ENCODE assay signal across 4 worm cellular contexts in genomic region chrX:3114306-3115133, ce11.
A peak's percentile ranks its signal among the peaks of the same experiment; 100 is the strongest.
TF ChIP-seq lines count a peak whose summit lies in the region.

TSS of gene gpd-2 (minus strand) at chrX:3114689.

TF ChIP-seq in whole organism, L1 larva, 84 proteins besides CTCF, POLR2A, EP300 and RAD21 (continued from another document and continues in another):
- TF ChIP-seq lin-35 (GFP tag; optimal IDR thresholded peaks at IDR 0.05; lab: Kevin White, UChicago) (no peak), elt-3 (tag; optimal IDR thresholded peaks at IDR 0.05; lab: Kevin White, UChicago) (no peak), nhr-28 (tag; optimal IDR thresholded peaks at IDR 0.05; lab: Kevin White, UChicago) (no peak), fkh-4 (tag; optimal IDR thresholded peaks at IDR 0.05; lab: Kevin White, UChicago; ENCODE audit: borderline replicate concordance) (no peak), ces-1 (GFP tag; optimal IDR thresholded peaks at IDR 0.05; lab: Kevin White, UChicago) (no peak), mef-2 (tag; optimal IDR thresholded peaks at IDR 0.05; lab: Kevin White, UChicago) (no peak), ceh-8 (GFP tag; optimal IDR thresholded peaks at IDR 0.05; lab: Kevin White, UChicago) (no peak), lir-3 (tag; optimal IDR thresholded peaks at IDR 0.05; lab: Kevin White, UChicago; ENCODE audit: poor library complexity) (no peak), lin-39 (tag; optimal IDR thresholded peaks at IDR 0.05; lab: Kevin White, UChicago) (no peak), aly-2 (tag; optimal IDR thresholded peaks at IDR 0.05; lab: Kevin White, UChicago) (no peak), nhr-84 (tag; optimal IDR thresholded peaks at IDR 0.05; lab: Kevin White, UChicago) (no peak), blmp-1 (tag; optimal IDR thresholded peaks at IDR 0.05; lab: Kevin White, UChicago) (peak; percentile 14), mdl-1 (tag; optimal IDR thresholded peaks at IDR 0.05; lab: Kevin White, UChicago) (no peak), unc-98 (GFP tag; IDR thresholded peaks at IDR 0.05; lab: Robert Waterston, UW) (no peak), isw-1 (GFP tag; IDR thresholded peaks at IDR 0.05; lab: Robert Waterston, UW) (no peak), rnt-1 (tag; optimal IDR thresholded peaks at IDR 0.05; lab: Kevin White, UChicago) (no peak), nhr-20 (tag; optimal IDR thresholded peaks at IDR 0.05; lab: Kevin White, UChicago) (no peak), tlp-1 (tag; optimal IDR thresholded peaks at IDR 0.05; lab: Kevin White, UChicago) (no peak), nhr-71 (tag; optimal IDR thresholded peaks at IDR 0.05; lab: Kevin White, UChicago) (no peak), nhr-19 (GFP tag; conservative IDR thresholded peaks at IDR 0.05; lab: Robert Waterston, UW) (no peak), nhr-90 (tag; optimal IDR thresholded peaks at IDR 0.05; lab: Kevin White, UChicago; ENCODE audit: poor library complexity) (no peak), snpc-4 (tag; optimal IDR thresholded peaks at IDR 0.05; lab: Kevin White, UChicago) (no peak), zip-4 (GFP tag; optimal IDR thresholded peaks at IDR 0.05; lab: Kevin White, UChicago) (no peak), lin-14 (GFP tag; optimal IDR thresholded peaks at IDR 0.05; lab: Kevin White, UChicago) (no peak), aha-1 (tag; optimal IDR thresholded peaks at IDR 0.05; lab: Kevin White, UChicago) (no peak), dpl-1 (GFP tag; optimal IDR thresholded peaks at IDR 0.05; lab: Kevin White, UChicago) (no peak), C34B4.2 (tag; optimal IDR thresholded peaks at IDR 0.05; lab: Kevin White, UChicago) (no peak), dsc-1 (tag; optimal IDR thresholded peaks at IDR 0.05; lab: Kevin White, UChicago) (no peak), vab-15 (tag; optimal IDR thresholded peaks at IDR 0.05; lab: Kevin White, UChicago) (no peak), sox-4 (tag; optimal IDR thresholded peaks at IDR 0.05; lab: Kevin White, UChicago) (no peak), ztf-11 (tag; optimal IDR thresholded peaks at IDR 0.05; lab: Kevin White, UChicago) (no peak), mep-1 (tag; optimal IDR thresholded peaks at IDR 0.05; lab: Kevin White, UChicago) (peak; percentile 44), nhr-76 (tag; optimal IDR thresholded peaks at IDR 0.05; lab: Kevin White, UChicago) (no peak), ceh-88 (GFP tag; IDR thresholded peaks at IDR 0.05; lab: Robert Waterston, UW) (no peak), pqm-1 (tag; optimal IDR thresholded peaks at IDR 0.05; lab: Kevin White, UChicago) (no peak)

TF ChIP-seq in whole organism, L2 larva, 48 proteins besides CTCF, POLR2A, EP300 and RAD21 (continued from another document):
- TF ChIP-seq R02D3.7 (tag; optimal IDR thresholded peaks at IDR 0.05; lab: Kevin White, UChicago) (no peak), peb-1 (tag; optimal IDR thresholded peaks at IDR 0.05; lab: Kevin White, UChicago) (no peak), lsy-2 (tag; optimal IDR thresholded peaks at IDR 0.05; lab: Kevin White, UChicago) (peak in 1 of 2 experiments; percentile 37), alr-1 (tag; optimal IDR thresholded peaks at IDR 0.05; lab: Kevin White, UChicago) (no peak), nhr-21 (tag; optimal IDR thresholded peaks at IDR 0.05; lab: Kevin White, UChicago) (no peak), nhr-77 (tag; optimal IDR thresholded peaks at IDR 0.05; lab: Kevin White, UChicago) (no peak), lin-13 (GFP tag; optimal IDR thresholded peaks at IDR 0.05; lab: Kevin White, UChicago) (peak; percentile 18), mdl-1 (tag; optimal IDR thresholded peaks at IDR 0.05; lab: Kevin White, UChicago) (no peak), ztf-11 (tag; optimal IDR thresholded peaks at IDR 0.05; lab: Kevin White, UChicago) (no peak), nhr-237 (tag; optimal IDR thresholded peaks at IDR 0.05; lab: Kevin White, UChicago) (no peak), Y55F3AM.14 (GFP tag; optimal IDR thresholded peaks at IDR 0.05; lab: Kevin White, UChicago) (no peak), mbf-1 (tag; optimal IDR thresholded peaks at IDR 0.05; lab: Kevin White, UChicago) (no peak), nhr-11 (tag; optimal IDR thresholded peaks at IDR 0.05; lab: Kevin White, UChicago) (no peak), sma-9 (GFP tag; optimal IDR thresholded peaks at IDR 0.05; lab: Kevin White, UChicago) (peak; percentile 3), sma-9 (tag; optimal IDR thresholded peaks at IDR 0.05; lab: Kevin White, UChicago) (no peak), C34F6.9 (tag; optimal IDR thresholded peaks at IDR 0.05; lab: Kevin White, UChicago) (peak; percentile 38), nhr-25 (tag; optimal IDR thresholded peaks at IDR 0.05; lab: Kevin White, UChicago) (no peak), egl-27 (tag; optimal IDR thresholded peaks at IDR 0.05; lab: Kevin White, UChicago) (no peak), sma-3 (GFP tag; optimal IDR thresholded peaks at IDR 0.05; lab: Kevin White, UChicago) (no peak), crh-2 (tag; optimal IDR thresholded peaks at IDR 0.05; lab: Kevin White, UChicago) (no peak), aly-2 (tag; optimal IDR thresholded peaks at IDR 0.05; lab: Kevin White, UChicago) (no peak), gmeb-1 (tag; optimal IDR thresholded peaks at IDR 0.05; lab: Kevin White, UChicago) (no peak), dmd-4 (tag; optimal IDR thresholded peaks at IDR 0.05; lab: Kevin White, UChicago) (no peak), skn-1 (tag; optimal IDR thresholded peaks at IDR 0.05; lab: Kevin White, UChicago) (no peak), unc-62 (GFP tag; optimal IDR thresholded peaks at IDR 0.05; lab: Kevin White, UChicago) (no peak), elt-1 (tag; optimal IDR thresholded peaks at IDR 0.05; lab: Kevin White, UChicago) (no peak), lin-39 (tag; optimal IDR thresholded peaks at IDR 0.05; lab: Kevin White, UChicago) (no peak), zag-1 (tag; optimal IDR thresholded peaks at IDR 0.05; lab: Kevin White, UChicago) (no peak), unc-39 (tag; optimal IDR thresholded peaks at IDR 0.05; lab: Kevin White, UChicago) (no peak)

TF ChIP-seq in whole organism, L3 larva, 47 proteins besides CTCF, POLR2A, EP300 and RAD21 (continued from another document):
- TF ChIP-seq zag-1 (tag; optimal IDR thresholded peaks at IDR 0.05; lab: Kevin White, UChicago) (peak; percentile 22), ceh-16 (tag; optimal IDR thresholded peaks at IDR 0.05; lab: Kevin White, UChicago) (no peak), tbx-2 (tag; optimal IDR thresholded peaks at IDR 0.05; lab: Kevin White, UChicago) (no peak)

TF ChIP-seq in whole organism, L4 larva, 104 proteins besides CTCF, POLR2A, EP300 and RAD21 (continued from another document):
- 0 out of 2 replicates have a peak, but pooled peaks have one; percentile 22 for TF ChIP-seq snpc-1.2 (GFP tag; IDR thresholded peaks at IDR 0.05; lab: Robert Waterston, UW)
- peak; percentile 60 for TF ChIP-seq nhr-25 (tag; optimal IDR thresholded peaks at IDR 0.05; lab: Kevin White, UChicago; ENCODE audit: borderline replicate concordance, insufficient read depth)
- no peak for TF ChIP-seq hmg-1.1 (GFP tag; IDR thresholded peaks at IDR 0.05; lab: Robert Waterston, UW)
- TF ChIP-seq dmd-6 (GFP tag; IDR thresholded peaks at IDR 0.05; lab: Robert Waterston, UW), result 0 out of 2 replicates have a peak, but pooled peaks have one; percentile 6
- no peak for TF ChIP-seq F26F4.8 (GFP tag; conservative IDR thresholded peaks at IDR 0.05; lab: Robert Waterston, UW)
- TF ChIP-seq aha-1 (tag; lab: Kevin White, UChicago), result peak; percentile 93
- 0 out of 2 replicates have a peak, but pooled peaks have one; percentile 6 for TF ChIP-seq vab-7 (GFP tag; IDR thresholded peaks at IDR 0.05; lab: Robert Waterston, UW)
- TF ChIP-seq D1046.2 (GFP tag; IDR thresholded peaks at IDR 0.05; lab: Robert Waterston, UW), result 0 out of 2 replicates have a peak, but pooled peaks have one; percentile 46
- TF ChIP-seq ceh-20 (GFP tag; IDR thresholded peaks at IDR 0.05; lab: Robert Waterston, UW), result no peak
- TF ChIP-seq mdt-29 (GFP tag; IDR thresholded peaks at IDR 0.05; lab: Robert Waterston, UW), result peak; percentile 74
- peak; percentile 81; the same call in 1 of the 2 replicates for TF ChIP-seq zfp-3 (GFP tag; conservative IDR thresholded peaks at IDR 0.05; lab: Robert Waterston, UW)
- TF ChIP-seq Y105C5A.15 (GFP tag; IDR thresholded peaks at IDR 0.05; lab: Robert Waterston, UW), result 0 out of 2 replicates have a peak, but pooled peaks have one; percentile 17
- TF ChIP-seq tag-97 (GFP tag; IDR thresholded peaks at IDR 0.05; lab: Robert Waterston, UW), result no peak
- TF ChIP-seq R02D3.7 (tag; optimal IDR thresholded peaks at IDR 0.05; lab: Kevin White, UChicago), result no peak
- peak; percentile 49; the same call in 1 of the 2 replicates for TF ChIP-seq lim-7 (GFP tag; IDR thresholded peaks at IDR 0.05; lab: Robert Waterston, UW)
- TF ChIP-seq ZK337.2 (GFP tag; IDR thresholded peaks at IDR 0.05; lab: Robert Waterston, UW), result no peak
- peak; percentile 41 for TF ChIP-seq nhr-6 (tag; optimal IDR thresholded peaks at IDR 0.05; lab: Kevin White, UChicago)
- TF ChIP-seq pha-4 (GFP tag; IDR thresholded peaks at IDR 0.05; lab: Robert Waterston, UW), result 0 out of 2 replicates have a peak, but pooled peaks have one; percentile 15
- TF ChIP-seq pha-4 (tag; optimal IDR thresholded peaks at IDR 0.05; lab: Kevin White, UChicago), result no peak
- no peak for TF ChIP-seq spr-3 (GFP tag; optimal IDR thresholded peaks at IDR 0.05; lab: Kevin White, UChicago)
- no peak for TF ChIP-seq lin-15B (tag; optimal IDR thresholded peaks at IDR 0.05; lab: Kevin White, UChicago)
- no peak for TF ChIP-seq php-3 (GFP tag; IDR thresholded peaks at IDR 0.05; lab: Robert Waterston, UW)
- TF ChIP-seq tra-1 (GFP tag; IDR thresholded peaks at IDR 0.05; lab: Robert Waterston, UW), result no peak
- TF ChIP-seq dmd-8 (GFP tag; IDR thresholded peaks at IDR 0.05; lab: Robert Waterston, UW), result no peak
- TF ChIP-seq egl-43 (GFP tag; IDR thresholded peaks at IDR 0.05; lab: Robert Waterston, UW), result peak; percentile 45; the same call in 1 of the 2 replicates
- TF ChIP-seq nhr-28 (tag; optimal IDR thresholded peaks at IDR 0.05; lab: Kevin White, UChicago), result no peak
- TF ChIP-seq nhr-237 (tag; optimal IDR thresholded peaks at IDR 0.05; lab: Kevin White, UChicago), result no peak
- TF ChIP-seq hif-1 (tag; optimal IDR thresholded peaks at IDR 0.05; lab: Kevin White, UChicago), result no peak
- no peak for TF ChIP-seq nhr-77 (tag; optimal IDR thresholded peaks at IDR 0.05; lab: Kevin White, UChicago)
- 0 out of 2 replicates have a peak, but pooled peaks have one; percentile 24 for TF ChIP-seq saeg-2 (GFP tag; IDR thresholded peaks at IDR 0.05; lab: Robert Waterston, UW)
- TF ChIP-seq lin-39 (tag; optimal IDR thresholded peaks at IDR 0.05; lab: Kevin White, UChicago), result no peak
- no peak for TF ChIP-seq egl-27 (tag; optimal IDR thresholded peaks at IDR 0.05; lab: Kevin White, UChicago)
- no peak for TF ChIP-seq daf-8 (GFP tag; IDR thresholded peaks at IDR 0.05; lab: Robert Waterston, UW)
- TF ChIP-seq mxl-3 (GFP tag; optimal IDR thresholded peaks at IDR 0.05; lab: Kevin White, UChicago), result no peak
- peak; percentile 43 for TF ChIP-seq mep-1 (tag; optimal IDR thresholded peaks at IDR 0.05; lab: Kevin White, UChicago)
- TF ChIP-seq ceh-28 (tag; optimal IDR thresholded peaks at IDR 0.05; lab: Kevin White, UChicago), result no peak
- TF ChIP-seq fos-1 (tag; optimal IDR thresholded peaks at IDR 0.05; lab: Kevin White, UChicago), result no peak
- TF ChIP-seq sdz-12 (GFP tag; optimal IDR thresholded peaks at IDR 0.05; lab: Kevin White, UChicago), result no peak
- peak; percentile 7 for TF ChIP-seq pqm-1 (tag; optimal IDR thresholded peaks at IDR 0.05; lab: Kevin White, UChicago)
- TF ChIP-seq dve-1 (tag; optimal IDR thresholded peaks at IDR 0.05; lab: Kevin White, UChicago; ENCODE audit: insufficient read depth), result no peak
TF ChIP-seq in whole organism, L4 larva: peak in this region for 22.
